Fruit fly (Drosophila melanogaster): Measurements from ENCODE around the gene Stt3B.

dm6 chr3R:25044816-25045551 lies 24.5 kb downstream of the Stt3B start, which contains the start of gene 5PtaseI:
- TF ChIP-seq Dll (optimal IDR thresholded peaks at IDR 0.05) (no peak), CG8478 (optimal IDR thresholded peaks at IDR 0.05) (no peak), psq (optimal IDR thresholded peaks at IDR 0.05) (no peak), pan (optimal IDR thresholded peaks at IDR 0.05) (no peak), usp (GFP tag; optimal IDR thresholded peaks at IDR 0.05) (no peak)

Data from whole organism.